Worm (Caenorhabditis elegans): ENCODE data around the gene dsc-4.

Gene dsc-4

DNA sequence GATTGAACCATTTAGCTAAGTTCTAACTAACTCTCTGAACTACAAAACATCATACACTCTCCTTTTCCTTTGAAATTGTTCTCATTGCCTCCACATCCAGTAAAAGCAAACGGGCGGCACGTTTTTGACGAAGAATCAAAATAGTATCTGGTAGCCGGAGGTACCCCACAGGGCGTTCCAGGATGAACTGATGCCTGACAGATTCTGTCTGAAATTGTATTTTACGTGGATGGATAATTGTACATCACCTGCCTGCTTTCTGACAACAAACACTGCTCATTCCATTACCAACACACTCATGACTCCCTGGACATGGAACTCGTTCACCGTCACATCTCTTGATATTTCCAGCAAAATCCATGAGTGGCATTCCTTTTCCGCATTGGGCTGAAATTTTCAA, 30.0 kb downstream of the dsc-4 start:
- no peak for TF ChIP-seq lim-7 (GFP tag; IDR thresholded peaks at IDR 0.05)
- TF ChIP-seq nhr-48 (tag; optimal IDR thresholded peaks at IDR 0.05): no peak
- peak in 1 of 2 experiments; percentile 89 for TF ChIP-seq unc-62 (GFP tag; optimal IDR thresholded peaks at IDR 0.05 in 1 of 2)
- TF ChIP-seq unc-62 (tag; optimal IDR thresholded peaks at IDR 0.05): no peak

DNA sequence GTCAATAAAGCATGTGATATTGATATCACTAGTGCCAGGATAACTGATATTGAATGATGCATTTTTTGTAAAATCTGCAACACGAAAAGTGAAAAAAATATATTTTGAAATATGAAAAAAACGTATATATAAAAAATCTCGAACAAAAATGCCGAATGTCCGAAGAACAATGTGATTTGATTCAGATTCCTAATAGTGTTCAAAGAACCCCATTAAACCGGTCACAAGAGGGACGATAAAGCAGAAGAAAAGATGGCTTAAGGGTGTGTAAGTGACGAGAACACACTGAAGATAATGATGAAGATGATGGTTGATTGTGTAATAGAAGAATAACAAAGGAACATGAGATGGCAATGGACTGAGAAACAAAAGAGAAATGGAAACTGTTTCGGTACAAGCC, 32.3 kb downstream of the dsc-4 start, which contains the start of gene T21D12.14:
T21D12.14 (minus strand) TSS at position 101 of the 400 bp plus-strand sequence.
- no peak for TF ChIP-seq ceh-32 (tag; optimal IDR thresholded peaks at IDR 0.05; ENCODE audit: poor library complexity)
- no peak for TF ChIP-seq unc-39 (tag; optimal IDR thresholded peaks at IDR 0.05)
- no peak for TF ChIP-seq F10B5.3 (tag; optimal IDR thresholded peaks at IDR 0.05)
- no peak for TF ChIP-seq nhr-10 (tag; optimal IDR thresholded peaks at IDR 0.05)
- no peak for TF ChIP-seq sdz-12 (GFP tag; optimal IDR thresholded peaks at IDR 0.05)
- no peak for TF ChIP-seq R02D3.7 (tag; optimal IDR thresholded peaks at IDR 0.05)
- no peak for TF ChIP-seq lim-7 (GFP tag; IDR thresholded peaks at IDR 0.05)
- peak in 1 of 2 experiments; percentile 89 for TF ChIP-seq unc-62 (GFP tag; optimal IDR thresholded peaks at IDR 0.05 in 1 of 2)
- no peak for TF ChIP-seq unc-62 (tag; optimal IDR thresholded peaks at IDR 0.05)
- TF ChIP-seq dve-1 (tag; optimal IDR thresholded peaks at IDR 0.05; ENCODE audit: insufficient read depth): no peak
- no peak for TF ChIP-seq nhr-77 (tag; optimal IDR thresholded peaks at IDR 0.05)
- TF ChIP-seq F44E2.7 (GFP tag; IDR thresholded peaks at IDR 0.05): no peak
- TF ChIP-seq hlh-30 (tag; optimal IDR thresholded peaks at IDR 0.05; ENCODE audit: insufficient read depth): peak; percentile 22
- TF ChIP-seq nhr-42 (GFP tag; IDR thresholded peaks at IDR 0.05): no peak

- TF ChIP-seq nhr-10 (tag; optimal IDR thresholded peaks at IDR 0.05) (no peak), nhr-42 (GFP tag; IDR thresholded peaks at IDR 0.05) (no peak), lsy-2 (tag; optimal IDR thresholded peaks at IDR 0.05) (no peak), madf-5 (GFP tag; IDR thresholded peaks at IDR 0.05) (no peak), nhr-111 (GFP tag; optimal IDR thresholded peaks at IDR 0.05) (no peak), jun-1 (tag; optimal IDR thresholded peaks at IDR 0.05) (no peak), lin-1 (GFP tag; IDR thresholded peaks at IDR 0.05) (no peak), arid-1 (GFP tag; conservative IDR thresholded peaks at IDR 0.05) (no peak), Y5F2A.4 (GFP tag; optimal IDR thresholded peaks at IDR 0.05) (no peak)
Measured at ce11 chrIV:283347-283746, 37.0 kb downstream of the dsc-4 start, which contains the start of gene best-19. Gene best-19 (plus strand): TSS chrIV:283647.

ce11 chrIV:282008-282407, 38.3 kb downstream of the dsc-4 start:
- TF ChIP-seq nhr-111 (GFP tag; optimal IDR thresholded peaks at IDR 0.05) (no peak), madf-5 (GFP tag; IDR thresholded peaks at IDR 0.05) (no peak), daf-16 (GFP tag; optimal IDR thresholded peaks at IDR 0.05) (no peak), daf-16 (tag; optimal IDR thresholded peaks at IDR 0.05) (peak; percentile 67), ztf-11 (tag; optimal IDR thresholded peaks at IDR 0.05) (no peak), lim-7 (GFP tag; IDR thresholded peaks at IDR 0.05) (no peak), mdl-1 (tag; optimal IDR thresholded peaks at IDR 0.05) (no peak), madf-9 (GFP tag; conservative IDR thresholded peaks at IDR 0.05) (no peak), D1046.2 (GFP tag; IDR thresholded peaks at IDR 0.05) (no peak), lsy-2 (tag; optimal IDR thresholded peaks at IDR 0.05) (peak in 1 of 2 experiments; percentile 44), unc-62 (GFP tag; optimal IDR thresholded peaks at IDR 0.05 in 1 of 2) (peak in 1 of 2 experiments; percentile 61), unc-62 (tag; optimal IDR thresholded peaks at IDR 0.05) (no peak), zag-1 (tag; optimal IDR thresholded peaks at IDR 0.05) (no peak), mxl-2 (GFP tag; conservative IDR thresholded peaks at IDR 0.05) (no peak), zfp-2 (tag; optimal IDR thresholded peaks at IDR 0.05) (no peak), hif-1 (tag; optimal IDR thresholded peaks at IDR 0.05) (no peak), lin-13 (GFP tag; optimal IDR thresholded peaks at IDR 0.05) (no peak), zfp-3 (GFP tag; conservative IDR thresholded peaks at IDR 0.05) (no peak), rbr-2 (tag; optimal IDR thresholded peaks at IDR 0.05) (no peak), daf-12 (tag; optimal IDR thresholded peaks at IDR 0.05) (no peak), hlh-11 (tag; optimal IDR thresholded peaks at IDR 0.05) (no peak), dmd-9 (GFP tag; IDR thresholded peaks at IDR 0.05) (no peak), dve-1 (tag; optimal IDR thresholded peaks at IDR 0.05; ENCODE audit: insufficient read depth) (peak; percentile 62), nhr-6 (tag; optimal IDR thresholded peaks at IDR 0.05) (peak; percentile 5), mes-2 (tag; optimal IDR thresholded peaks at IDR 0.05; ENCODE audit: poor library complexity, severe bottlenecking) (peak; percentile 35), ces-1 (GFP tag; optimal IDR thresholded peaks at IDR 0.05) (no peak), ama-1 (optimal IDR thresholded peaks at IDR 0.05) (no peak), sdz-12 (GFP tag; optimal IDR thresholded peaks at IDR 0.05) (no peak), tag-97 (GFP tag; IDR thresholded peaks at IDR 0.05) (no peak), T20F7.1 (GFP tag; optimal IDR thresholded peaks at IDR 0.05) (no peak), hmg-1.1 (GFP tag; IDR thresholded peaks at IDR 0.05) (peak; percentile 18; the same call in 1 of the 2 replicates)
